Worm (Caenorhabditis elegans): ENCODE data around the gene lin-54.

lin-54 gene

ce11 chrIV:13250243-13250642, 9.4 kb downstream of the lin-54 start:
- TF ChIP-seq nhr-76 (tag; optimal IDR thresholded peaks at IDR 0.05) (no peak), nhr-237 (tag; optimal IDR thresholded peaks at IDR 0.05) (no peak), nhr-12 (tag; optimal IDR thresholded peaks at IDR 0.05) (no peak), unc-120 (tag; optimal IDR thresholded peaks at IDR 0.05; ENCODE audit: poor library complexity, severe bottlenecking) (no peak), unc-62 (GFP tag; optimal IDR thresholded peaks at IDR 0.05) (no peak), flh-1 (GFP tag; optimal IDR thresholded peaks at IDR 0.05) (no peak), zip-8 (tag; optimal IDR thresholded peaks at IDR 0.05) (no peak), tbx-8 (GFP tag; optimal IDR thresholded peaks at IDR 0.05) (no peak), cnd-1 (tag; optimal IDR thresholded peaks at IDR 0.05) (no peak), snpc-4 (tag; optimal IDR thresholded peaks at IDR 0.05) (no peak), elt-1 (tag; optimal IDR thresholded peaks at IDR 0.05; ENCODE audit: borderline replicate concordance, insufficient read depth) (no peak), ham-2 (GFP tag; optimal IDR thresholded peaks at IDR 0.05) (no peak), nhr-2 (tag; optimal IDR thresholded peaks at IDR 0.05) (no peak), mab-5 (tag; optimal IDR thresholded peaks at IDR 0.05) (no peak), mep-1 (tag; optimal IDR thresholded peaks at IDR 0.05) (no peak), lsy-2 (tag; optimal IDR thresholded peaks at IDR 0.05) (no peak)

DNA sequence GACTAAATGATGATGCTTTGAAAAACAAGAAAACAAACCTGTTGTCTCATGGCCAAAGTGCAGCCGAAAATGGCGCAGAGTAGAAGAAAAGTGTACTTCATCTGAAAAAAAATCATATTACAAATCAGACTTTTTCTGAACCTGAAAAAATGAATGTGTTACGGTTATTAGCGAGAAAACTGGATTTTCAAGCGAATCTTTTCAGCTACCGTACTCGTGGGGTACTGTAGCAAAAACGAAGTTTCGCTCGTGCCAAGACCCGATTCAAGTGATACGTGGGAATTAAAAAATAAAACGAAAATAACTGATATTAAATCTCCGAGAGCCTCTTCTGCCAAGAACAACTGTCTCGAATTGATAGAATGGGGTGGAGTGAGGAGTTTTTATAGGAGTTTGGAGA, 11.4 kb downstream of the lin-54 start, which contains the start of gene ttr-51:
Gene ttr-51 (minus strand): TSS at position 101 of the 400 bp plus-strand sequence.
- no peak for TF ChIP-seq nhr-237 (tag; optimal IDR thresholded peaks at IDR 0.05)
- no peak for TF ChIP-seq hlh-1 (tag; optimal IDR thresholded peaks at IDR 0.05)
- TF ChIP-seq ceh-83 (GFP tag; optimal IDR thresholded peaks at IDR 0.05), result no peak
- TF ChIP-seq snpc-4 (tag; optimal IDR thresholded peaks at IDR 0.05), result no peak
- TF ChIP-seq sptf-1 (tag; optimal IDR thresholded peaks at IDR 0.05), result no peak
- no peak for TF ChIP-seq nhr-12 (tag; optimal IDR thresholded peaks at IDR 0.05)
- TF ChIP-seq ceh-39 (tag; optimal IDR thresholded peaks at IDR 0.05), result no peak
- TF ChIP-seq pha-4 (tag; optimal IDR thresholded peaks at IDR 0.05), result no peak
- TF ChIP-seq nhr-76 (tag; optimal IDR thresholded peaks at IDR 0.05), result no peak
- no peak for TF ChIP-seq zip-8 (tag; optimal IDR thresholded peaks at IDR 0.05)
- TF ChIP-seq unc-62 (GFP tag; optimal IDR thresholded peaks at IDR 0.05), result no peak
- TF ChIP-seq tbx-8 (GFP tag; optimal IDR thresholded peaks at IDR 0.05), result no peak
- no peak for TF ChIP-seq mep-1 (tag; optimal IDR thresholded peaks at IDR 0.05)
- no peak for TF ChIP-seq unc-39 (tag; optimal IDR thresholded peaks at IDR 0.05)
- TF ChIP-seq flh-1 (GFP tag; optimal IDR thresholded peaks at IDR 0.05), result no peak
- TF ChIP-seq elt-1 (tag; optimal IDR thresholded peaks at IDR 0.05; ENCODE audit: borderline replicate concordance, insufficient read depth), result no peak

DNA sequence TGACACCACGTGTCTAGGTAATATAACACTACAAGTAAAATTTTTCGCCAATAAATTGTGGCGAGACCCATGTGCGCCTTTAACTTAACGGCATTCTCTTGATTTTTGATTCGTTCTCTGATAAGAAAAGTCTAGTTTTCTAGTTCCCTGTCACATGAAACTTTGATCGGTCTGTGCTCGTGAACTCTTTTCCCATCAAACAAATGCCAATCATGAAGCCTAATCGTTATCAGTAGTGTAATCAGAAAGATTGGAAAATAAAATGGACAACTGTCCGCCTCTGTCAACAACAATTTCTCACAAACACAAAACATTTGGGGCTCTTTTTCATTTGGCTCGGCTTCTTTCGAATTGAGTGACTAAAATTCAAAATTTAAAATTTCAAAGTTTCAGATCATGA, 13.0 kb downstream of the lin-54 start, which contains the start of gene ttr-45:
Gene ttr-45 (plus strand): TSS at position 385 of the 400 bp plus-strand sequence.
- TF ChIP-seq nhr-28 (tag; optimal IDR thresholded peaks at IDR 0.05) (no peak), hlh-1 (tag; optimal IDR thresholded peaks at IDR 0.05) (peak; percentile 11), unc-62 (GFP tag; optimal IDR thresholded peaks at IDR 0.05) (peak; percentile 22), elt-1 (tag; optimal IDR thresholded peaks at IDR 0.05; ENCODE audit: borderline replicate concordance, insufficient read depth) (no peak)

DNA sequence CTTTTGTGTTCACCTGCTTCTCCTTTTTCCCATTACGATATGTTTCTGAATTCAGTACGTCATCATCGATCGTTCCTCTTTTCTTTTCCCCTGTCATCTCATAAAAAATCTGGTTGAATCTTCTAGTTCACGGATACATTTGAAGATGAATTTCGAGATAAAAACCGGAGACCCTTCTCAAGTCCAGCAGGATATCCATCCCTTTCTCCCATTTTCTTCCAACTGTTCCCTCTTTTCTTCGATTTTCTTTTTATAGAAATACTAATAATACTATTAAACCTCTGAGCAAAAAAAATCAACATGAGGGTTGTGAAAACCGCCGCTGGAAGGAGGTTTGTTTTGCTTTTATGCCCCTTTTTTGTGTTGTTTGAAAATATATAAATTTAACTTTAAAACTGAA, 15.0 kb downstream of the lin-54 start, which contains the start of gene bus-12:
Gene bus-12 (plus strand): TSS at position 301 of the 400 bp plus-strand sequence.
- TF ChIP-seq tbx-8 (GFP tag; optimal IDR thresholded peaks at IDR 0.05) (no peak), unc-62 (GFP tag; optimal IDR thresholded peaks at IDR 0.05) (no peak), cnd-1 (tag; optimal IDR thresholded peaks at IDR 0.05) (no peak), ceh-39 (tag; optimal IDR thresholded peaks at IDR 0.05) (no peak), M03D4.4 (tag; optimal IDR thresholded peaks at IDR 0.05) (no peak), lin-13 (tag; optimal IDR thresholded peaks at IDR 0.05) (no peak), sptf-1 (tag; optimal IDR thresholded peaks at IDR 0.05) (no peak), ceh-43 (GFP tag; optimal IDR thresholded peaks at IDR 0.05) (no peak), unc-120 (tag; optimal IDR thresholded peaks at IDR 0.05; ENCODE audit: poor library complexity, severe bottlenecking) (no peak), mls-2 (tag; optimal IDR thresholded peaks at IDR 0.05) (no peak)

ce11 chrIV:13258872-13259271, 18.0 kb downstream of the lin-54 start, which contains the start of gene JC8.16:
TSS of gene JC8.16 (plus strand) at chrIV:13259172.
- TF ChIP-seq flh-1 (GFP tag; optimal IDR thresholded peaks at IDR 0.05) (no peak), ceh-39 (tag; optimal IDR thresholded peaks at IDR 0.05) (no peak), nhr-2 (tag; optimal IDR thresholded peaks at IDR 0.05) (no peak), unc-39 (tag; optimal IDR thresholded peaks at IDR 0.05) (no peak), lsy-2 (tag; optimal IDR thresholded peaks at IDR 0.05) (no peak), snpc-4 (tag; optimal IDR thresholded peaks at IDR 0.05) (no peak), ceh-83 (GFP tag; optimal IDR thresholded peaks at IDR 0.05) (no peak), hlh-1 (tag; optimal IDR thresholded peaks at IDR 0.05) (no peak), unc-120 (tag; optimal IDR thresholded peaks at IDR 0.05; ENCODE audit: poor library complexity, severe bottlenecking) (no peak), unc-62 (GFP tag; optimal IDR thresholded peaks at IDR 0.05) (no peak), ham-2 (GFP tag; optimal IDR thresholded peaks at IDR 0.05) (no peak), nhr-12 (tag; optimal IDR thresholded peaks at IDR 0.05) (no peak), sem-2 (GFP tag; optimal IDR thresholded peaks at IDR 0.05) (no peak)

All from whole organism, mixed stage, embryonic.